Worm (Caenorhabditis elegans) whole organism, late embryonic: ENCODE results near the gene pde-12.

Experiments used
- C08G9.2 ChIP-seq: sonication (generic microtip); optimal IDR thresholded peaks from 2 replicates; lab custom pipeline; 2016; ENCODE audit warnings: mild to moderate bottlenecking, missing genetic modification characterization, moderate library complexity, missing compliant biosample characterization
- C38D4.7 ChIP-seq: fragments of 200-800 bp; sonication (Bioruptor generic); optimal IDR thresholded peaks from 2 replicates; lab custom pipeline; 2018; ENCODE audit warnings: mild to moderate bottlenecking, missing genetic modification characterization, moderate library complexity, missing compliant biosample characterization
- F13H6.1 ChIP-seq: sonication (generic microtip); optimal IDR thresholded peaks from 2 replicates; lab custom pipeline; 2016; ENCODE audit warnings: missing genetic modification characterization, missing compliant biosample characterization
- K02D7.2 ChIP-seq: sonication (generic microtip); optimal IDR thresholded peaks from 2 replicates; lab custom pipeline; 2017; ENCODE audit warnings: mild to moderate bottlenecking, missing genetic modification characterization, missing compliant biosample characterization
- K09A11.1 ChIP-seq: sonication (generic microtip); optimal IDR thresholded peaks from 2 replicates; lab custom pipeline; 2017; ENCODE audit warnings: antibody characterized with exemption, mild to moderate bottlenecking, missing genetic modification characterization, missing compliant biosample characterization; ENCODE audit not compliant: insufficient read depth
- T23F11.4 ChIP-seq: fragments of 200-800 bp; sonication (Bioruptor generic); optimal IDR thresholded peaks from 2 replicates; lab custom pipeline; 2018; ENCODE audit warnings: mild to moderate bottlenecking, missing genetic modification characterization, missing compliant biosample characterization
- ama-1 ChIP-seq: fragments of 150-350 bp; optimal IDR thresholded peaks from 2 replicates; lab custom pipeline; 2014
- ceh-18 ChIP-seq: sonication (generic microtip); optimal IDR thresholded peaks from 2 replicates; lab custom pipeline; 2016; ENCODE audit warnings: missing genetic modification characterization, missing compliant biosample characterization
- ceh-19 ChIP-seq: fragments of 200-800 bp; sonication (Bioruptor generic); optimal IDR thresholded peaks from 2 replicates; lab custom pipeline; 2018; ENCODE audit warnings: mild to moderate bottlenecking, missing genetic modification characterization, missing compliant biosample characterization
- ceh-24 ChIP-seq: sonication (generic microtip); optimal IDR thresholded peaks from 2 replicates; lab custom pipeline; 2016; ENCODE audit warnings: mild to moderate bottlenecking, missing genetic modification characterization, missing compliant biosample characterization
- ceh-30 ChIP-seq: fragments of 150-350 bp; optimal IDR thresholded peaks from 2 replicates; lab custom pipeline; 2014; ENCODE audit warnings: missing biosample characterization, missing genetic modification characterization
- ceh-31 ChIP-seq: sonication (generic microtip); optimal IDR thresholded peaks from 2 replicates; lab custom pipeline; 2016; ENCODE audit warnings: missing genetic modification characterization, missing compliant biosample characterization
- ceh-34 ChIP-seq: sonication (generic microtip); optimal IDR thresholded peaks from 2 replicates; lab custom pipeline; 2016; ENCODE audit warnings: mild to moderate bottlenecking, missing genetic modification characterization, missing compliant biosample characterization
- ceh-45 ChIP-seq: fragments of 200-800 bp; sonication (Bioruptor generic); IDR thresholded peaks from 2 replicates; pipeline ENCODE4 v1.3.6; 2022; ENCODE audit warnings: missing genetic modification reagents, missing genetic modification characterization, missing compliant biosample characterization
- ceh-48 ChIP-seq: sonication (generic microtip); optimal IDR thresholded peaks from 2 replicates; lab custom pipeline; 2016; ENCODE audit warnings: missing genetic modification characterization, inconsistent platforms, missing compliant biosample characterization
- ceh-6 ChIP-seq: fragments of 200-800 bp; sonication (Bioruptor generic); optimal IDR thresholded peaks from 2 replicates; lab custom pipeline; 2018; ENCODE audit warnings: mild to moderate bottlenecking, missing genetic modification characterization, missing compliant biosample characterization
- ceh-9 ChIP-seq: sonication (generic microtip); optimal IDR thresholded peaks from 2 replicates; lab custom pipeline; 2016; ENCODE audit warnings: mild to moderate bottlenecking, missing genetic modification characterization, inconsistent platforms, missing compliant biosample characterization
- dmd-4 ChIP-seq: sonication (generic microtip); optimal IDR thresholded peaks from 2 replicates; lab custom pipeline; 2016; ENCODE audit warnings: borderline replicate concordance, missing genetic modification characterization, missing compliant biosample characterization
- dve-1 ChIP-seq: sonication (generic microtip); optimal IDR thresholded peaks from 2 replicates; lab custom pipeline; 2017; ENCODE audit warnings: antibody characterized with exemption, mild to moderate bottlenecking, missing genetic modification characterization, missing compliant biosample characterization
- ets-4 ChIP-seq: sonication (generic microtip); optimal IDR thresholded peaks from 2 replicates; lab custom pipeline; 2016; ENCODE audit warnings: missing genetic modification characterization, missing compliant biosample characterization
- eyg-1 ChIP-seq: sonication (generic microtip); optimal IDR thresholded peaks from 2 replicates; lab custom pipeline; 2016; ENCODE audit warnings: missing genotype, missing genetic modification characterization, missing compliant biosample characterization
- fax-1 ChIP-seq: sonication (generic microtip); optimal IDR thresholded peaks from 2 replicates; lab custom pipeline; 2016; ENCODE audit warnings: missing genotype, missing genetic modification characterization, missing compliant biosample characterization
- fkh-6 ChIP-seq: sonication (generic microtip); optimal IDR thresholded peaks from 2 replicates; lab custom pipeline; 2016; ENCODE audit warnings: missing genetic modification characterization, missing compliant biosample characterization
- gmeb-2 ChIP-seq: sonication (generic microtip); optimal IDR thresholded peaks from 2 replicates; lab custom pipeline; 2016; ENCODE audit warnings: missing genetic modification characterization, inconsistent platforms, missing compliant biosample characterization
- hlh-6 ChIP-seq: sonication (generic microtip); optimal IDR thresholded peaks from 2 replicates; lab custom pipeline; 2016; ENCODE audit warnings: missing genotype, missing genetic modification characterization, missing compliant biosample characterization
- hlh-8 ChIP-seq: sonication (generic microtip); optimal IDR thresholded peaks from 2 replicates; lab custom pipeline; 2016; ENCODE audit warnings: missing genotype, missing genetic modification characterization, missing compliant biosample characterization
- lim-6 ChIP-seq: sonication (generic microtip); optimal IDR thresholded peaks from 2 replicates; lab custom pipeline; 2016; ENCODE audit warnings: missing genetic modification characterization, missing compliant biosample characterization
- madf-2 ChIP-seq: sonication (generic microtip); optimal IDR thresholded peaks from 2 replicates; lab custom pipeline; 2017; ENCODE audit warnings: missing genetic modification characterization, missing compliant biosample characterization
- mec-3 ChIP-seq: sonication (generic microtip); optimal IDR thresholded peaks from 2 replicates; lab custom pipeline; 2016; ENCODE audit warnings: borderline replicate concordance, missing genetic modification characterization, missing compliant biosample characterization
- nfya-1 ChIP-seq: sonication (generic microtip); optimal IDR thresholded peaks from 2 replicates; lab custom pipeline; 2017; ENCODE audit warnings: missing genetic modification characterization, mild to moderate bottlenecking, missing compliant biosample characterization, antibody characterized with exemption, moderate library complexity
- nhr-11 ChIP-seq: fragments of 150-350 bp; optimal IDR thresholded peaks from 2 replicates; lab custom pipeline; 2014; ENCODE audit warnings: missing biosample characterization, missing genetic modification characterization
- npax-4 ChIP-seq: sonication (generic microtip); optimal IDR thresholded peaks from 2 replicates; lab custom pipeline; 2016; ENCODE audit warnings: missing genetic modification characterization, missing compliant biosample characterization
- odd-2 ChIP-seq: sonication (generic microtip); optimal IDR thresholded peaks from 2 replicates; lab custom pipeline; 2017; ENCODE audit warnings: antibody characterized with exemption, mild to moderate bottlenecking, missing genetic modification characterization, missing compliant biosample characterization
- pax-1 ChIP-seq: fragments of 150-350 bp; optimal IDR thresholded peaks from 2 replicates; lab custom pipeline; 2014; ENCODE audit warnings: missing biosample characterization, missing genetic modification characterization
- pros-1 ChIP-seq: fragments of 150-350 bp; optimal IDR thresholded peaks from 2 replicates; lab custom pipeline; 2014; ENCODE audit warnings: missing biosample characterization, missing genetic modification reagents, missing genetic modification characterization
- rnt-1 ChIP-seq: sonication (generic microtip); optimal IDR thresholded peaks from 2 replicates; lab custom pipeline; 2016; ENCODE audit warnings: missing genetic modification characterization, missing compliant biosample characterization
- sdc-2 ChIP-seq: sonication (generic microtip); optimal IDR thresholded peaks from 2 replicates; lab custom pipeline; 2016; ENCODE audit warnings: missing genotype, missing genetic modification characterization, missing compliant biosample characterization
- syd-9 ChIP-seq: sonication (generic microtip); optimal IDR thresholded peaks from 2 replicates; lab custom pipeline; 2016; ENCODE audit warnings: mild to moderate bottlenecking, missing genetic modification characterization, moderate library complexity, missing compliant biosample characterization
- tbx-7 ChIP-seq: sonication (generic microtip); optimal IDR thresholded peaks from 2 replicates; lab custom pipeline; 2016; ENCODE audit warnings: missing genotype, missing genetic modification characterization, missing compliant biosample characterization
- ttx-3 ChIP-seq: sonication (generic microtip); optimal IDR thresholded peaks from 2 replicates; lab custom pipeline; 2016; ENCODE audit warnings: missing genetic modification reagents, missing genetic modification characterization, missing compliant biosample characterization
- unc-42 ChIP-seq: sonication (generic microtip); optimal IDR thresholded peaks from 2 replicates; lab custom pipeline; 2016; ENCODE audit warnings: missing genotype, missing genetic modification characterization, missing compliant biosample characterization
- unc-55 ChIP-seq: sonication (generic microtip); optimal IDR thresholded peaks from 2 replicates; lab custom pipeline; 2017; ENCODE audit warnings: missing biosample characterization, missing genetic modification reagents, missing genetic modification characterization
- unc-86 ChIP-seq: sonication (generic microtip); optimal IDR thresholded peaks from 2 replicates; lab custom pipeline; 2016; ENCODE audit warnings: missing genetic modification characterization, missing compliant biosample characterization
- zip-5 ChIP-seq: sonication (generic microtip); optimal IDR thresholded peaks from 2 replicates; lab custom pipeline; 2016; ENCODE audit warnings: missing genetic modification characterization, missing compliant biosample characterization
- ztf-16 ChIP-seq: sonication (generic microtip); optimal IDR thresholded peaks from 2 replicates; lab custom pipeline; 2017; ENCODE audit warnings: missing genetic modification characterization, missing compliant biosample characterization

Gene pde-12

ce11 chrIII:10810837-10811814 lies 33.7 kb downstream of the pde-12 start (continued):
- TF ChIP-seq ceh-48 (no peak), ceh-34 (peak; percentile 48), lim-6 (tag; lab: Kevin White, UChicago) (peak; percentile 76), dmd-4 (tag; lab: Kevin White, UChicago) (peak; percentile 82), ceh-24 (tag; lab: Kevin White, UChicago) (no peak), ceh-18 (tag; lab: Kevin White, UChicago) (peak; percentile 50), rnt-1 (tag; lab: Kevin White, UChicago) (peak; percentile 79), gmeb-2 (tag; lab: Kevin White, UChicago) (no peak), madf-2 (tag; lab: Kevin White, UChicago) (no peak), nhr-11 (tag; lab: Kevin White, UChicago) (no peak), sdc-2 (tag; lab: Kevin White, UChicago) (no peak), C38D4.7 (GFP tag; lab: Kevin White, UChicago) (no peak), fax-1 (peak; percentile 82), K02D7.2 (tag; lab: Kevin White, UChicago) (no peak), K09A11.1 (no peak), hlh-8 (tag; lab: Kevin White, UChicago) (peak; percentile 20), unc-86 (tag; lab: Kevin White, UChicago) (peak; percentile 11), ceh-9 (tag; lab: Kevin White, UChicago) (no peak), eyg-1 (tag; lab: Kevin White, UChicago) (no peak), hlh-6 (tag; lab: Kevin White, UChicago) (peak; percentile 39), ztf-16 (peak; percentile 75), dve-1 (no peak), ceh-6 (GFP tag; lab: Kevin White, UChicago) (no peak), ceh-30 (no peak), C08G9.2 (tag; lab: Kevin White, UChicago) (peak; percentile 89), T23F11.4 (GFP tag; lab: Kevin White, UChicago) (no peak), tbx-7 (tag; lab: Kevin White, UChicago) (peak; percentile 77), zip-5 (tag; lab: Kevin White, UChicago) (peak; percentile 72), nfya-1 (tag; lab: Kevin White, UChicago) (no peak), ttx-3 (tag; lab: Kevin White, UChicago) (no peak), pros-1 (tag; lab: Kevin White, UChicago) (no peak), ets-4 (tag; lab: Kevin White, UChicago) (peak; percentile 73), pax-1 (no peak), ceh-31 (tag; lab: Kevin White, UChicago) (peak; percentile 98), syd-9 (tag; lab: Kevin White, UChicago) (no peak), odd-2 (tag; lab: Kevin White, UChicago) (no peak), npax-4 (tag; lab: Kevin White, UChicago) (no peak), unc-42 (peak; percentile 49), mec-3 (peak; percentile 78), ceh-19 (GFP tag; lab: Kevin White, UChicago) (no peak), ceh-45 (0 out of 2 replicates have a peak, but pooled peaks have one; percentile 12), ama-1 (lab: Kevin White, UChicago) (no peak), F13H6.1 (tag; lab: Kevin White, UChicago) (peak; percentile 74), unc-55 (GFP tag; lab: Kevin White, UChicago) (no peak), fkh-6 (peak; percentile 9)
